Fruit fly (Drosophila melanogaster) S2 (cell line): Measurements from ENCODE around the gene Ir7e.

ENCODE experiments used
- CG8478 ChIP-seq: fragments of >200 bp; optimal IDR thresholded peaks from 2 replicates; lab custom pipeline; 2018
- CTCF ChIP-seq, 2 experiments: fragments of >200 bp; optimal IDR thresholded peaks; 2 replicates each; lab custom pipeline; 2018

DNA sequence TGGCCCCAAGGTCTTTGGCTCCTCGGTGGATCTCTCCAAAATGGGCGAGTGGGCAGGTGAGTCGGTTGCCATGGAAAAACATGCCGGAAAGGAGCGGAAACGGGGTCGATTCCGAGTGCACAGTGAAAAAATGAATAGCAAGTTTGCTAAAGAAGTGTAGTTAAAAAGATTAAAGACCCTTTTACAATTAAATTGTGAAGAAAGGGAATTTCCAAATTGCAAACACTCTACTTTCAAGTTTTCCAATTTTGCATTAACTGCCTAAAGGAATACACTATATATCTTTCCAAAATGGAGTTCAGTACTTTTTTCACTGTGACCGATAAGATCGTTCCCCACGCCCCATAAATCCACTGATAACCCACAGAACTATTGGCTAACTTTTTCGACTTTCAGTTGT, 28.0 kb upstream of the Ir7e start:
- TF ChIP-seq CG8478 (no peak), CTCF (optimal IDR thresholded peaks at IDR 0.05; lab: Kevin White, UChicago) (no peak)
